Fruit fly (Drosophila melanogaster) whole organism, embryonic: ENCODE measurements around the gene salm.
A peak's percentile ranks its signal among the peaks of the same experiment; 100 is the strongest.

Source experiments
- CG11398 ChIP-seq: fragments of 200-800 bp; sonication (Bioruptor generic); optimal IDR thresholded peaks from 2 replicates; lab custom pipeline; 2016; ENCODE audit warnings: missing biosample characterization, missing genetic modification characterization
- CG11504 ChIP-seq: fragments of 200-800 bp; sonication (Bioruptor generic); optimal IDR thresholded peaks from 3 replicates; lab custom pipeline; 2019; ENCODE audit warnings: missing biosample characterization, mild to moderate bottlenecking, missing genetic modification characterization, moderate library complexity
- CG11560 ChIP-seq: fragments of 200-800 bp; sonication (Bioruptor generic); IDR thresholded peaks from 3 replicates; pipeline ENCODE4 v1.3.6; 2022; ENCODE audit warnings: missing biosample characterization, missing genetic modification characterization
- CG11695 ChIP-seq: fragments of 200-800 bp; sonication (Bioruptor generic); IDR thresholded peaks from 3 replicates; pipeline ENCODE4 v1.3.6; 2022; ENCODE audit warnings: missing biosample characterization, missing genetic modification characterization
- CG13894 ChIP-seq: fragments of 200-800 bp; sonication (Bioruptor generic); optimal IDR thresholded peaks from 3 replicates; lab custom pipeline; 2018; ENCODE audit warnings: missing biosample characterization, mild to moderate bottlenecking, missing genetic modification characterization, moderate library complexity
- CG17385 ChIP-seq: fragments of 200-800 bp; sonication (Bioruptor generic); optimal IDR thresholded peaks from 3 replicates; lab custom pipeline; 2018; ENCODE audit warnings: missing biosample characterization, mild to moderate bottlenecking, missing genetic modification characterization
- CG18476 ChIP-seq: fragments of 200-800 bp; sonication (Bioruptor generic); optimal IDR thresholded peaks from 2 replicates; lab custom pipeline; 2016; ENCODE audit warnings: missing biosample characterization, mild to moderate bottlenecking, missing genetic modification characterization
- CG18599 ChIP-seq: fragments of 200-800 bp; sonication (Bioruptor generic); optimal IDR thresholded peaks from 3 replicates; lab custom pipeline; 2017; ENCODE audit warnings: missing biosample characterization, missing genetic modification characterization, mild to moderate bottlenecking, moderate library complexity, missing genetic modification reagents
- CG32772 ChIP-seq: fragments of 200-800 bp; sonication (Bioruptor generic); IDR thresholded peaks from 2 replicates; pipeline ENCODE4 v1.3.6; 2022; ENCODE audit warnings: missing biosample characterization, missing genetic modification characterization
- CG42726 ChIP-seq: fragments of 200-800 bp; sonication (Bioruptor generic); IDR thresholded peaks from 2 replicates; pipeline ENCODE4 v1.3.6; 2022; ENCODE audit warnings: missing biosample characterization, missing genetic modification characterization; ENCODE audit not compliant: partially characterized antibody
- CG4282 ChIP-seq: fragments of 200-800 bp; sonication (Bioruptor generic); optimal IDR thresholded peaks from 2 replicates; lab custom pipeline; 2016; ENCODE audit warnings: missing biosample characterization, missing genetic modification characterization
- CG6654 ChIP-seq: fragments of 200-800 bp; sonication (Bioruptor generic); optimal IDR thresholded peaks from 2 replicates; lab custom pipeline; 2017; ENCODE audit warnings: missing biosample characterization, mild to moderate bottlenecking, missing genetic modification characterization
- CG6683 ChIP-seq: fragments of 200-800 bp; sonication (Bioruptor generic); optimal IDR thresholded peaks from 2 replicates; lab custom pipeline; 2017; ENCODE audit warnings: missing biosample characterization, mild to moderate bottlenecking, missing genetic modification characterization, missing genetic modification reagents
- CG8290 ChIP-seq, 3 experiments: fragments of 200-800 bp; sonication (Bioruptor generic); optimal IDR thresholded peaks; 2 replicates each; lab custom pipeline; 2016 to 2019; ENCODE audit warnings: missing biosample characterization in 3 of 3, missing genetic modification characterization in 3 of 3, mild to moderate bottlenecking in 2 of 3, moderate library complexity in 1 of 3
- CG8478 ChIP-seq: fragments of >200 bp; optimal IDR thresholded peaks from 2 replicates; lab custom pipeline; 2018
- CG8765 ChIP-seq: fragments of 200-800 bp; sonication (Bioruptor generic); IDR thresholded peaks from 2 replicates; pipeline ENCODE4 v1.3.6; 2022; ENCODE audit warnings: missing biosample characterization, missing genetic modification characterization
- CG9727 ChIP-seq: fragments of 200-800 bp; sonication (Bioruptor generic); optimal IDR thresholded peaks from 3 replicates; lab custom pipeline; 2017; ENCODE audit warnings: missing biosample characterization, mild to moderate bottlenecking, missing genetic modification characterization
- CG9932 ChIP-seq: fragments of 200-800 bp; sonication (Bioruptor generic); IDR thresholded peaks from 2 replicates; pipeline ENCODE4 v1.3.6; 2022; ENCODE audit warnings: missing biosample characterization, missing genetic modification characterization
- Deaf1 ChIP-seq: fragments of 200-800 bp; optimal IDR thresholded peaks from 3 replicates; lab custom pipeline; 2019; ENCODE audit warnings: missing biosample characterization, mild to moderate bottlenecking, missing genetic modification characterization, moderate library complexity
- Doc2 ChIP-seq: fragments of 200-800 bp; sonication (Bioruptor generic); IDR thresholded peaks from 2 replicates; pipeline ENCODE4 v1.3.6; 2022; ENCODE audit warnings: missing biosample characterization, missing genetic modification characterization
- Drgx ChIP-seq: fragments of 200-800 bp; sonication (Bioruptor generic); IDR thresholded peaks from 2 replicates; pipeline ENCODE4 v1.3.6; 2022; ENCODE audit warnings: missing biosample characterization, missing genetic modification characterization
- Ets65A ChIP-seq: fragments of 200-800 bp; sonication (Bioruptor generic); peaks from one replicate; lab custom pipeline; 2016; ENCODE audit warnings: missing biosample characterization, missing genetic modification characterization
- Fer1 ChIP-seq: fragments of 200-800 bp; sonication (Bioruptor generic); optimal IDR thresholded peaks from 2 replicates; lab custom pipeline; 2017; ENCODE audit warnings: missing biosample characterization, mild to moderate bottlenecking, missing genetic modification characterization
- Gug ChIP-seq: fragments of 200-800 bp; sonication (Bioruptor generic); IDR thresholded peaks from 4 replicates; pipeline ENCODE4 v1.3.6; 2022; ENCODE audit warnings: missing biosample characterization, missing genetic modification characterization
- HHEX ChIP-seq: fragments of 200-800 bp; sonication (Bioruptor generic); optimal IDR thresholded peaks from 3 replicates; lab custom pipeline; 2017; ENCODE audit warnings: missing biosample characterization, mild to moderate bottlenecking, missing genetic modification characterization, missing genetic modification reagents
- HLH3B ChIP-seq: fragments of 200-800 bp; sonication (Bioruptor generic); IDR thresholded peaks from 2 replicates; pipeline ENCODE4 v1.3.6; 2022; ENCODE audit warnings: missing biosample characterization, missing genetic modification characterization
- HmgD ChIP-seq: fragments of 200-800 bp; sonication (Bioruptor generic); optimal IDR thresholded peaks from 3 replicates; lab custom pipeline; 2016; ENCODE audit warnings: missing biosample characterization, missing genetic modification characterization
- Hmr ChIP-seq: fragments of 200-800 bp; sonication (Bioruptor generic); optimal IDR thresholded peaks from 3 replicates; lab custom pipeline; 2017; ENCODE audit warnings: mild to moderate bottlenecking, missing biosample characterization, missing genetic modification reagents, missing genetic modification characterization
- NK7.1 ChIP-seq: fragments of 200-800 bp; sonication (Bioruptor generic); optimal IDR thresholded peaks from 3 replicates; lab custom pipeline; 2016; ENCODE audit warnings: missing biosample characterization, missing genetic modification characterization
- NfI ChIP-seq: fragments of 200-800 bp; sonication (Bioruptor generic); optimal IDR thresholded peaks from 3 replicates; lab custom pipeline; 2018; ENCODE audit warnings: missing biosample characterization, mild to moderate bottlenecking, missing genetic modification characterization, moderate library complexity
- Poxn ChIP-seq: fragments of 200-800 bp; sonication (Bioruptor generic); IDR thresholded peaks from 2 replicates; pipeline ENCODE4 v1.3.6; 2022; ENCODE audit warnings: missing biosample characterization, missing genetic modification characterization
- TFAM ChIP-seq: fragments of 200-800 bp; sonication (Bioruptor generic); optimal IDR thresholded peaks from 2 replicates; lab custom pipeline; 2017; ENCODE audit warnings: missing biosample characterization, missing genetic modification characterization, inconsistent platforms
- al ChIP-seq: fragments of 200-800 bp; sonication (Bioruptor generic); IDR thresholded peaks from 2 replicates; pipeline ENCODE4 v1.3.6; 2022; ENCODE audit warnings: missing biosample characterization, missing genetic modification characterization
- cad ChIP-seq: fragments of >200 bp; optimal IDR thresholded peaks from 2 replicates; lab custom pipeline; 2017; ENCODE audit warnings: missing biosample characterization, missing genetic modification characterization
- chif ChIP-seq, 2 experiments: fragments of 200-800 bp; sonication (Bioruptor generic); optimal IDR thresholded peaks; 3 replicates each; lab custom pipeline; 2016; ENCODE audit warnings: missing biosample characterization in 2 of 2, missing genetic modification characterization in 2 of 2
- chn ChIP-seq: fragments of 200-800 bp; sonication (Bioruptor generic); optimal IDR thresholded peaks from 2 replicates; lab custom pipeline; 2016; ENCODE audit warnings: missing biosample characterization, missing genetic modification characterization
- da ChIP-seq: fragments of 200-800 bp; sonication (Bioruptor generic); optimal IDR thresholded peaks from 2 replicates; lab custom pipeline; 2016; ENCODE audit warnings: missing biosample characterization, missing genetic modification characterization
- esg ChIP-seq: fragments of 200-800 bp; sonication (Bioruptor generic); conservative IDR thresholded peaks from 2 replicates; pipeline ENCODE4 v1.3.6; 2022; ENCODE audit warnings: missing biosample characterization, missing genetic modification characterization
- fd3F ChIP-seq: fragments of 200-800 bp; sonication (Bioruptor generic); optimal IDR thresholded peaks from 2 replicates; lab custom pipeline; 2018; ENCODE audit warnings: missing biosample characterization, mild to moderate bottlenecking, missing genetic modification characterization, moderate library complexity
- fru ChIP-seq: fragments of >200 bp; optimal IDR thresholded peaks from 2 replicates; lab custom pipeline; 2017
- hkb ChIP-seq, 2 experiments: fragments of 200-800 bp in 1 of 2; fragments of >200 bp in 1 of 2; sonication (Bioruptor generic) in 1 of 2; IDR thresholded peaks in 1 of 2; optimal IDR thresholded peaks in 1 of 2; 2 replicates each; pipeline versions ENCODE4 v1.3.6 to Lab custom; 2017 to 2022; ENCODE audit warnings: missing biosample characterization in 1 of 2, missing genetic modification characterization in 1 of 2
- knrl ChIP-seq: fragments of 200-800 bp; sonication (Bioruptor generic); IDR thresholded peaks from 3 replicates; pipeline ENCODE4 v1.3.6; 2022; ENCODE audit warnings: missing biosample characterization, missing genetic modification characterization; ENCODE audit not compliant: partially characterized antibody
- mld ChIP-seq: fragments of 200-800 bp; sonication (Bioruptor generic); IDR thresholded peaks from 3 replicates; pipeline ENCODE4 v1.3.6; 2022; ENCODE audit warnings: missing biosample characterization, missing genetic modification characterization; ENCODE audit not compliant: partially characterized antibody
- p53 ChIP-seq: fragments of 200-800 bp; sonication (Bioruptor generic); optimal IDR thresholded peaks from 2 replicates; lab custom pipeline; 2016; ENCODE audit warnings: missing biosample characterization, missing genetic modification characterization
- pb ChIP-seq: fragments of 200-800 bp; sonication (Bioruptor generic); optimal IDR thresholded peaks from 3 replicates; lab custom pipeline; 2016; ENCODE audit warnings: missing biosample characterization, missing genetic modification characterization
- schlank ChIP-seq: fragments of 200-800 bp; sonication (Bioruptor generic); optimal IDR thresholded peaks from 2 replicates; lab custom pipeline; 2018; ENCODE audit warnings: missing biosample characterization, mild to moderate bottlenecking, missing genetic modification characterization
- sens-2 ChIP-seq: fragments of 200-800 bp; sonication (Bioruptor generic); IDR thresholded peaks from 2 replicates; pipeline ENCODE4 v1.3.6; 2022; ENCODE audit warnings: missing biosample characterization, missing genetic modification characterization
- sna ChIP-seq: fragments of 200-800 bp; sonication (Bioruptor generic); IDR thresholded peaks from 2 replicates; pipeline ENCODE4 v1.3.6; 2022; ENCODE audit warnings: missing biosample characterization, missing genetic modification characterization; ENCODE audit not compliant: partially characterized antibody
- tll ChIP-seq, 2 experiments: fragments of 200-800 bp in 1 of 2; fragments of >200 bp in 1 of 2; sonication (Bioruptor generic) in 1 of 2; optimal IDR thresholded peaks; 2 replicates each; lab custom pipeline; 2017 to 2019; ENCODE audit warnings: missing biosample characterization in 2 of 2, missing genetic modification characterization in 2 of 2, mild to moderate bottlenecking in 1 of 2, moderate library complexity in 1 of 2
- tna ChIP-seq: fragments of 200-800 bp; sonication (Bioruptor generic); IDR thresholded peaks from 2 replicates; pipeline ENCODE4 v1.3.6; 2022; ENCODE audit warnings: missing biosample characterization, missing genetic modification characterization; ENCODE audit not compliant: partially characterized antibody
- zen ChIP-seq: fragments of 200-800 bp; sonication (Bioruptor generic); optimal IDR thresholded peaks from 3 replicates; lab custom pipeline; 2018; ENCODE audit warnings: missing biosample characterization, mild to moderate bottlenecking, missing genetic modification characterization, moderate library complexity

Gene salm

dm6 chr2L:11384747-11385146, 60.7 kb downstream of the salm start (continued):
- peak; percentile 33; the same call in 1 of the 2 replicates for TF ChIP-seq esg (GFP tag; lab: Robert Waterston, UW)
- no peak for TF ChIP-seq Ets65A
- no peak for TF ChIP-seq CG4282 (GFP tag; lab: Kevin White, UChicago)
- no peak for TF ChIP-seq NfI
- TF ChIP-seq CG11560: no peak
- TF ChIP-seq Fer1 (GFP tag; lab: Kevin White, UChicago): no peak
- TF ChIP-seq CG8478 (lab: Kevin White, UChicago): no peak
- no peak for TF ChIP-seq CG9932 (GFP tag; lab: Robert Waterston, UW)
- no peak for TF ChIP-seq chif (GFP tag; optimal IDR thresholded peaks at IDR 0.05; lab: Kevin White, UChicago)
- no peak for TF ChIP-seq fd3F (GFP tag; lab: Kevin White, UChicago)
- TF ChIP-seq mld (GFP tag; lab: Robert Waterston, UW): no peak
- TF ChIP-seq p53 (GFP tag; lab: Kevin White, UChicago): no peak
- TF ChIP-seq zen (tag; lab: Kevin White, UChicago): no peak
- no peak for TF ChIP-seq hkb (optimal IDR thresholded peaks at IDR 0.05; lab: Kevin White, UChicago)
- no peak for TF ChIP-seq hkb (GFP tag; IDR thresholded peaks at IDR 0.05; lab: Robert Waterston, UW)
- TF ChIP-seq CG8290 (GFP tag; optimal IDR thresholded peaks at IDR 0.05; lab: Kevin White, UChicago): no peak
- no peak for TF ChIP-seq CG8290 (tag; optimal IDR thresholded peaks at IDR 0.05; lab: Kevin White, UChicago)
- TF ChIP-seq NK7.1: no peak
- no peak for TF ChIP-seq tna
- no peak for TF ChIP-seq knrl (GFP tag; lab: Robert Waterston, UW)
- TF ChIP-seq TFAM (GFP tag; lab: Kevin White, UChicago): no peak
- TF ChIP-seq CG17385 (GFP tag; lab: Kevin White, UChicago): no peak
- no peak for TF ChIP-seq CG6683 (GFP tag; lab: Kevin White, UChicago)
- 0 out of 2 replicates have a peak, but pooled peaks have one; percentile 5 for TF ChIP-seq HLH3B (GFP tag; lab: Robert Waterston, UW)
- no peak for TF ChIP-seq Poxn (GFP tag; lab: Robert Waterston, UW)
- no peak for TF ChIP-seq sna (GFP tag; lab: Robert Waterston, UW)
- TF ChIP-seq da (GFP tag; lab: Kevin White, UChicago): no peak
- no peak for TF ChIP-seq CG11504 (tag; lab: Kevin White, UChicago)
- TF ChIP-seq cad (GFP tag; lab: Kevin White, UChicago): no peak
- TF ChIP-seq Doc2 (GFP tag; lab: Robert Waterston, UW): no peak
- no peak for TF ChIP-seq CG32772 (GFP tag; lab: Robert Waterston, UW)
- no peak for TF ChIP-seq CG9727
- peak; percentile 40 for TF ChIP-seq Drgx
- no peak for TF ChIP-seq CG11398 (GFP tag; lab: Kevin White, UChicago)
- TF ChIP-seq fru (lab: Kevin White, UChicago): no peak
- TF ChIP-seq Hmr: no peak
- 0 out of 4 replicates have a peak, but pooled peaks have one; percentile 3 for TF ChIP-seq Gug (GFP tag; lab: Robert Waterston, UW)
- no peak for TF ChIP-seq chn
- no peak for TF ChIP-seq Deaf1 (tag; lab: Kevin White, UChicago)
- no peak for TF ChIP-seq CG6654
- no peak for TF ChIP-seq schlank (tag; lab: Kevin White, UChicago)
- no peak for TF ChIP-seq CG18476 (GFP tag; lab: Kevin White, UChicago)
- no peak for TF ChIP-seq CG11695 (GFP tag; lab: Robert Waterston, UW)
- TF ChIP-seq CG13894 (tag; lab: Kevin White, UChicago): no peak
- TF ChIP-seq al: no peak
- TF ChIP-seq HHEX (GFP tag; lab: Kevin White, UChicago): no peak
- TF ChIP-seq sens-2: no peak; the same call in 1 of the 2 replicates
- peak; percentile 63; the same call in 1 of the 2 replicates for TF ChIP-seq CG8765 (GFP tag; lab: Robert Waterston, UW)
- no peak for TF ChIP-seq CG42726
- no peak for TF ChIP-seq tll (GFP tag; optimal IDR thresholded peaks at IDR 0.05; lab: Kevin White, UChicago)
- no peak for TF ChIP-seq CG18599 (GFP tag; lab: Kevin White, UChicago)
- TF ChIP-seq pb (GFP tag; lab: Kevin White, UChicago): no peak
- no peak for TF ChIP-seq HmgD (GFP tag; lab: Kevin White, UChicago)
